Fruit fly (Drosophila melanogaster): ENCODE results near the gene Traf4.
A peak's percentile ranks its signal among the peaks of the same experiment; 100 is the strongest.

Traf4 gene

DNA sequence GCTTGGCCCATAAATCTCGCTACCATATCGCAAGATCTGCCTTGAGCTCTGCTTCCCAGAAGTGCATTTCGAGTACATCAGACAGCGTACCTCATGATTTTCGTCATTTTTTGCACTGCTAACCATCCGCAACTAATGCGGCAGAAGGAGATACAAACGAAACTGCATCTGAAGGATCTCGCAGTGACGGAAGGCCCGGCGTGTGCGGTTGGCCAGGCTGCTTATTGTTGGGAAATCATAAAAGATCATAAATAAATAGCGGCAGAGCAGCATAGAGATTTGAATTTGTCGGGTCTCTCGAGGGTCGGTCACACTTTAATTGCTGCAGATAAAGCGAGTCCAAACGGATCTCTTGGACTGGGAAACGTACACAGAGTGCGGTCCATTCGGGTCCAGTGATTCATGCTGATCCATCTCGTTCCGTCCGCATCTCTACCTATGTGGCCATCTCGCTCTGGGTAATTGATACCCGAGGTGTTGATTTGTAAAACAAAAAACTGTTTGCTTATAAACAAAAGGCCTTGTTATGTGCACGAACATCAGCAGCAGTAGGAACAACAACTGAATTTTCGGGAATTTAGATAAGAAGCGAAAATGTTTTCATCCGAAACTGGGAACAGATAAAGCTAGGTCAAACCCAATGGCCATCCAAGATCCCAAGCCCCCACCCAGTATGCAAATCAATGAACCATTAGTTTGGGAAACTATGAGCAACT is 7.0 kb downstream of the Traf4 start:
- TF ChIP-seq Smox (GFP tag; optimal IDR thresholded peaks at IDR 0.05) (no peak), Gug (GFP tag; IDR thresholded peaks at IDR 0.05) (no peak), acj6 (GFP tag; optimal IDR thresholded peaks at IDR 0.05) (no peak), fkh (GFP tag; optimal IDR thresholded peaks at IDR 0.05) (peak; percentile 65), salr (GFP tag; optimal IDR thresholded peaks at IDR 0.05) (no peak)

dm6 chr2L:4370007-4370521 is 8.3 kb downstream of the Traf4 start:
- TF ChIP-seq acj6 (GFP tag; optimal IDR thresholded peaks at IDR 0.05): no peak
- no peak for TF ChIP-seq Smox (GFP tag; optimal IDR thresholded peaks at IDR 0.05)
- TF ChIP-seq Gug (GFP tag; IDR thresholded peaks at IDR 0.05): no peak
- TF ChIP-seq Lpt (GFP tag; optimal IDR thresholded peaks at IDR 0.05): no peak
- no peak for TF ChIP-seq CG8319 (GFP tag; optimal IDR thresholded peaks at IDR 0.05)
- no peak for TF ChIP-seq Ets21C (GFP tag; optimal IDR thresholded peaks at IDR 0.05)

- TF ChIP-seq Sox14 (GFP tag; optimal IDR thresholded peaks at IDR 0.05) (no peak), Blimp-1 (GFP tag; optimal IDR thresholded peaks at IDR 0.05) (no peak), CG1621 (tag; optimal IDR thresholded peaks at IDR 0.05) (no peak), acj6 (GFP tag; optimal IDR thresholded peaks at IDR 0.05) (no peak), Hr4 (GFP tag; optimal IDR thresholded peaks at IDR 0.05) (no peak), Eip75B (GFP tag; optimal IDR thresholded peaks at IDR 0.05) (no peak), Ets21C (GFP tag; optimal IDR thresholded peaks at IDR 0.05) (no peak), CG11294 (GFP tag; IDR thresholded peaks at IDR 0.05) (no peak), ss (GFP tag; optimal IDR thresholded peaks at IDR 0.05) (peak in 1 of 2 experiments; percentile 34), svp (GFP tag) (no peak), Eip78C (GFP tag) (no peak), CG3032 (tag; optimal IDR thresholded peaks at IDR 0.05) (no peak), Hr39 (GFP tag; optimal IDR thresholded peaks at IDR 0.05) (peak; percentile 63), CG34406 (GFP tag; optimal IDR thresholded peaks at IDR 0.05) (no peak), net (GFP tag; optimal IDR thresholded peaks at IDR 0.05) (no peak)
Measured at dm6 chr2L:4370592-4370991, 8.9 kb downstream of the Traf4 start.

- TF ChIP-seq eg (GFP tag; IDR thresholded peaks at IDR 0.05): peak; percentile 61
- TF ChIP-seq fd59A (GFP tag; optimal IDR thresholded peaks at IDR 0.05): no peak
- TF ChIP-seq CG11902 (GFP tag; optimal IDR thresholded peaks at IDR 0.05): peak; percentile 46
- TF ChIP-seq CG8632 (GFP tag; optimal IDR thresholded peaks at IDR 0.05): peak; percentile 67
- peak; percentile 73 for TF ChIP-seq Met (GFP tag; optimal IDR thresholded peaks at IDR 0.05)
- peak; percentile 60 for TF ChIP-seq acj6 (GFP tag; optimal IDR thresholded peaks at IDR 0.05)
- peak; percentile 58 for TF ChIP-seq Hr39 (GFP tag; optimal IDR thresholded peaks at IDR 0.05)
- TF ChIP-seq CG9139 (GFP tag; optimal IDR thresholded peaks at IDR 0.05): peak; percentile 45
- peak; percentile 81 for TF ChIP-seq esn (GFP tag; optimal IDR thresholded peaks at IDR 0.05)
- peak; percentile 65 for TF ChIP-seq CG6792 (GFP tag; optimal IDR thresholded peaks at IDR 0.05)
- TF ChIP-seq net (GFP tag; optimal IDR thresholded peaks at IDR 0.05): peak; percentile 66
- no peak for TF ChIP-seq CG3032 (tag; optimal IDR thresholded peaks at IDR 0.05)
- peak; percentile 67 for TF ChIP-seq CG6276 (GFP tag; optimal IDR thresholded peaks at IDR 0.05)
- TF ChIP-seq pdm3 (GFP tag; optimal IDR thresholded peaks at IDR 0.05): peak; percentile 58
- peak; percentile 19; the same call in 1 of the 2 replicates for TF ChIP-seq CG11294 (GFP tag; IDR thresholded peaks at IDR 0.05)
- peak; percentile 55 for TF ChIP-seq CG6163 (GFP tag; IDR thresholded peaks at IDR 0.05)
- peak; percentile 11 for TF ChIP-seq fd85E (GFP tag; optimal IDR thresholded peaks at IDR 0.05)
- peak; percentile 71 for TF ChIP-seq CG6854 (GFP tag; optimal IDR thresholded peaks at IDR 0.05)
- peak; percentile 15 for TF ChIP-seq CG11762 (GFP tag; optimal IDR thresholded peaks at IDR 0.05; ENCODE audit: insufficient read depth)
- TF ChIP-seq Ets96B (tag; optimal IDR thresholded peaks at IDR 0.05): peak; percentile 38
- TF ChIP-seq CG8319 (GFP tag; optimal IDR thresholded peaks at IDR 0.05): peak; percentile 11
- TF ChIP-seq CG16779 (tag; optimal IDR thresholded peaks at IDR 0.05): no peak
- peak; percentile 61 for TF ChIP-seq Lpt (GFP tag; optimal IDR thresholded peaks at IDR 0.05)
- TF ChIP-seq Eip75B (GFP tag; optimal IDR thresholded peaks at IDR 0.05): peak; percentile 55
- peak; percentile 39 for TF ChIP-seq CG6808 (GFP tag; optimal IDR thresholded peaks at IDR 0.05)
- TF ChIP-seq CG10669 (GFP tag; optimal IDR thresholded peaks at IDR 0.05): peak; percentile 27
- peak; percentile 51 to 56 for TF ChIP-seq ss (GFP tag; optimal IDR thresholded peaks at IDR 0.05)
- TF ChIP-seq Hr4 (GFP tag; optimal IDR thresholded peaks at IDR 0.05): peak; percentile 59
- no peak for TF ChIP-seq dac (GFP tag; optimal IDR thresholded peaks at IDR 0.05)
- TF ChIP-seq Blimp-1 (GFP tag; optimal IDR thresholded peaks at IDR 0.05): peak; percentile 36
- TF ChIP-seq dsx (GFP tag; optimal IDR thresholded peaks at IDR 0.05; ENCODE audit: poor library complexity, severe bottlenecking): peak; percentile 41
Measured at dm6 chr2L:4371516-4372136, 9.9 kb downstream of the Traf4 start.
